Fruit fly (Drosophila melanogaster): ENCODE data around the gene Ir76a.
A peak's percentile ranks its signal among the peaks of the same experiment; 100 is the strongest.

Gene Ir76a

DNA sequence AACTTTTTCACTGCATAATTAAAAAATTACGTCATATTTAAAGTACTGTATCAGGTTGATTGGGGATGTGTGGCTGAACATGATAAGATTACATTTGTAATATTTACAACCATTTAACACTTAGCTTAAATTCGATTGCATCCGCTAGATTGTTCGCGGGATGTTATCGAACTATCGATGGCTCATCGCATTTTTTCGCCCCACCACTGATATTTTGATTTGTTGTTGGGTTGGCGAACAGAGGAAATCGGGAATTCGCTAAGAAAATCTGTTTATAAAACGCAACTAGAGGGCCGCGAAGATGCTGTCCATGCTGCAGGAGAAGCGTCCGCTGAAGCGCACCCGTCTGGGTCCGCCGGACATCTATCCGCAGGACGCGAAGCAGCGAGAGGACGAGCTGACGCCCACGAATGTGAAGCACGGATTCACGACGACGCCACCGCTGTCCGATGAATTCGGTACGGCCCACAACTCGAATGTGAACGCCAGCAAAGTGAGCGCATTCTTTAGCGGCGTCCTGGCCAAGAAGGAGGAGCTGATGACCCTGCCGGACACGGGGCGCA, 37.4 kb downstream of the Ir76a start, which contains the start of gene kto (continued):
- TF ChIP-seq MBD-R2 (GFP tag; IDR thresholded peaks at IDR 0.05): peak; percentile 69
- TF ChIP-seq vfl (GFP tag; optimal IDR thresholded peaks at IDR 0.05): no peak
- no peak for TF ChIP-seq lab (GFP tag; optimal IDR thresholded peaks at IDR 0.05)
- TF ChIP-seq Sin3A (optimal IDR thresholded peaks at IDR 0.05): peak; percentile 16
- peak; percentile 83 for TF ChIP-seq sna (GFP tag; IDR thresholded peaks at IDR 0.05; ENCODE audit: partially characterized antibody)
- peak; percentile 92 for TF ChIP-seq bbx (GFP tag; IDR thresholded peaks at IDR 0.05; ENCODE audit: partially characterized antibody)
- TF ChIP-seq slou (GFP tag; optimal IDR thresholded peaks at IDR 0.05): no peak
- TF ChIP-seq sqz (GFP tag; optimal IDR thresholded peaks at IDR 0.05): no peak
- peak; percentile 69 for TF ChIP-seq inv (GFP tag; IDR thresholded peaks at IDR 0.05; ENCODE audit: partially characterized antibody)
- TF ChIP-seq klu (GFP tag; IDR thresholded peaks at IDR 0.05): no peak
- TF ChIP-seq ato (GFP tag; IDR thresholded peaks at IDR 0.05; ENCODE audit: partially characterized antibody): peak; percentile 86
- no peak for TF ChIP-seq Gsc (GFP tag; IDR thresholded peaks at IDR 0.05)
- TF ChIP-seq wor (GFP tag; IDR thresholded peaks at IDR 0.05): no peak
- TF ChIP-seq Nf-YA (GFP tag; IDR thresholded peaks at IDR 0.05): no peak
- no peak for TF ChIP-seq CG2875 (GFP tag; optimal IDR thresholded peaks at IDR 0.05)
- TF ChIP-seq B-H1 (GFP tag; IDR thresholded peaks at IDR 0.05): no peak
- peak; percentile 95 for TF ChIP-seq CG34224 (GFP tag; IDR thresholded peaks at IDR 0.05; ENCODE audit: partially characterized antibody)
- TF ChIP-seq dysf (GFP tag; IDR thresholded peaks at IDR 0.05): no peak
- TF ChIP-seq sens (GFP tag): peak; percentile 84
- peak; percentile 57 for TF ChIP-seq mirr (GFP tag; optimal IDR thresholded peaks at IDR 0.05)
- TF ChIP-seq Spps (tag; optimal IDR thresholded peaks at IDR 0.05): no peak
- peak; percentile 88 for TF ChIP-seq hbn (GFP tag; IDR thresholded peaks at IDR 0.05; ENCODE audit: partially characterized antibody)
- no peak for TF ChIP-seq CG1832 (GFP tag; optimal IDR thresholded peaks at IDR 0.05)
- TF ChIP-seq Sry-β (GFP tag; optimal IDR thresholded peaks at IDR 0.05): no peak
- TF ChIP-seq Bgb (GFP tag; IDR thresholded peaks at IDR 0.05; ENCODE audit: partially characterized antibody): peak; percentile 88
- no peak for TF ChIP-seq CG17802 (tag; optimal IDR thresholded peaks at IDR 0.05)
- TF ChIP-seq tna (GFP tag; IDR thresholded peaks at IDR 0.05; ENCODE audit: partially characterized antibody): peak; percentile 87
- TF ChIP-seq Nf-YC (tag; optimal IDR thresholded peaks at IDR 0.05): no peak
- TF ChIP-seq CG2116 (GFP tag; optimal IDR thresholded peaks at IDR 0.05): peak; percentile 52
- no peak for TF ChIP-seq grn (GFP tag; optimal IDR thresholded peaks at IDR 0.05)
- peak; percentile 70 for TF ChIP-seq CG2129 (GFP tag; IDR thresholded peaks at IDR 0.05; ENCODE audit: partially characterized antibody)
- TF ChIP-seq nerfin-2 (GFP tag; IDR thresholded peaks at IDR 0.05; ENCODE audit: partially characterized antibody): peak; percentile 83
- no peak for TF ChIP-seq ssp (GFP tag; IDR thresholded peaks at IDR 0.05)
- TF ChIP-seq abd-A (tag; optimal IDR thresholded peaks at IDR 0.05): no peak
- peak; percentile 84 for TF ChIP-seq BEAF-32 (GFP tag; optimal IDR thresholded peaks at IDR 0.05)
- TF ChIP-seq HLHmδ (GFP tag; optimal IDR thresholded peaks at IDR 0.05): no peak
- TF ChIP-seq Opbp (GFP tag; IDR thresholded peaks at IDR 0.05; ENCODE audit: partially characterized antibody): peak; percentile 93
- TF ChIP-seq D19B (GFP tag; optimal IDR thresholded peaks at IDR 0.05): no peak
- no peak for TF ChIP-seq CG12236 (GFP tag; optimal IDR thresholded peaks at IDR 0.05)
- TF ChIP-seq Ets65A (GFP tag): no peak
- TF ChIP-seq unc-4 (GFP tag; IDR thresholded peaks at IDR 0.05; ENCODE audit: partially characterized antibody): peak; percentile 91
- no peak for TF ChIP-seq CG14667 (GFP tag; IDR thresholded peaks at IDR 0.05)
- TF ChIP-seq mld (GFP tag; IDR thresholded peaks at IDR 0.05; ENCODE audit: partially characterized antibody): peak; percentile 78
- peak; percentile 97 for TF ChIP-seq E2f2 (GFP tag; IDR thresholded peaks at IDR 0.05)
- TF ChIP-seq CG11560 (tag; IDR thresholded peaks at IDR 0.05): no peak
- no peak for TF ChIP-seq CG16815 (GFP tag; optimal IDR thresholded peaks at IDR 0.05)
- no peak for TF ChIP-seq ems (GFP tag; optimal IDR thresholded peaks at IDR 0.05)
- TF ChIP-seq Scr (GFP tag; IDR thresholded peaks at IDR 0.05; ENCODE audit: partially characterized antibody): peak; percentile 89
- no peak for TF ChIP-seq fd64A (GFP tag; optimal IDR thresholded peaks at IDR 0.05)
- TF ChIP-seq slbo (GFP tag; IDR thresholded peaks at IDR 0.05): no peak
